Fruit fly (Drosophila melanogaster) whole organism, embryonic: Measurements from ENCODE around the gene CG12310.

Source experiments
- ATbp ChIP-seq: fragments of 200-800 bp; sonication (Bioruptor generic); optimal IDR thresholded peaks from 2 replicates; lab custom pipeline; 2017; ENCODE audit warnings: missing biosample characterization, mild to moderate bottlenecking, missing genetic modification characterization, missing genetic modification reagents
- Ada2b ChIP-seq: fragments of 200-800 bp; sonication (Bioruptor generic); IDR thresholded peaks from 2 replicates; pipeline ENCODE4 v1.3.6; 2022; ENCODE audit warnings: missing biosample characterization, missing genetic modification characterization
- CG10431 ChIP-seq: fragments of 200-800 bp; sonication (Bioruptor generic); optimal IDR thresholded peaks from 3 replicates; lab custom pipeline; 2018; ENCODE audit warnings: missing biosample characterization, mild to moderate bottlenecking, missing genetic modification characterization
- CG11504 ChIP-seq: fragments of 200-800 bp; sonication (Bioruptor generic); optimal IDR thresholded peaks from 3 replicates; lab custom pipeline; 2019; ENCODE audit warnings: missing biosample characterization, mild to moderate bottlenecking, missing genetic modification characterization, moderate library complexity
- CG12391 ChIP-seq: fragments of 200-800 bp; sonication (Bioruptor generic); optimal IDR thresholded peaks from 3 replicates; lab custom pipeline; 2018; ENCODE audit warnings: missing biosample characterization, mild to moderate bottlenecking, missing genetic modification characterization, moderate library complexity
- CG17359 ChIP-seq: fragments of 200-800 bp; sonication (Bioruptor generic); optimal IDR thresholded peaks from 3 replicates; lab custom pipeline; 2018; ENCODE audit warnings: missing biosample characterization, mild to moderate bottlenecking, missing genetic modification characterization, moderate library complexity
- CG17361 ChIP-seq: fragments of 200-800 bp; sonication (Bioruptor generic); IDR thresholded peaks from 3 replicates; pipeline ENCODE4 v1.3.6; 2022; ENCODE audit warnings: missing biosample characterization, missing genetic modification characterization
- CG18262 ChIP-seq: fragments of 200-800 bp; optimal IDR thresholded peaks from 3 replicates; lab custom pipeline; 2019; ENCODE audit warnings: missing biosample characterization, mild to moderate bottlenecking, missing genetic modification characterization, moderate library complexity
- CG2712 ChIP-seq: fragments of 200-800 bp; optimal IDR thresholded peaks from 3 replicates; lab custom pipeline; 2019; ENCODE audit warnings: missing biosample characterization, mild to moderate bottlenecking, missing genetic modification characterization, moderate library complexity
- CG2875 ChIP-seq: fragments of 200-800 bp; sonication (Bioruptor generic); optimal IDR thresholded peaks from 2 replicates; lab custom pipeline; 2017; ENCODE audit warnings: missing biosample characterization, mild to moderate bottlenecking, missing genetic modification characterization, missing genetic modification reagents
- CG30403 ChIP-seq: fragments of 200-800 bp; sonication (Bioruptor generic); optimal IDR thresholded peaks from 3 replicates; lab custom pipeline; 2016; ENCODE audit warnings: missing biosample characterization, missing genetic modification characterization
- CG32532 ChIP-seq: fragments of 200-800 bp; sonication (Bioruptor generic); IDR thresholded peaks from 2 replicates; pipeline ENCODE4 v1.3.6; 2022; ENCODE audit warnings: missing biosample characterization, missing genetic modification characterization
- CG32767 ChIP-seq: fragments of 200-800 bp; sonication (Bioruptor generic); IDR thresholded peaks from 2 replicates; pipeline ENCODE4 v1.3.6; 2022; ENCODE audit warnings: missing biosample characterization, missing genetic modification characterization
- CG32772 ChIP-seq: fragments of 200-800 bp; sonication (Bioruptor generic); IDR thresholded peaks from 2 replicates; pipeline ENCODE4 v1.3.6; 2022; ENCODE audit warnings: missing biosample characterization, missing genetic modification characterization
- CG6689 ChIP-seq: fragments of 200-800 bp; sonication (Bioruptor generic); IDR thresholded peaks from 2 replicates; pipeline ENCODE4 v1.3.6; 2022; ENCODE audit warnings: missing biosample characterization, missing genetic modification characterization
- CG7357 ChIP-seq: fragments of 200-800 bp; sonication (Bioruptor generic); IDR thresholded peaks from 3 replicates; pipeline ENCODE4 v1.3.6; 2022; ENCODE audit warnings: missing biosample characterization, missing genetic modification characterization
- CG8388 ChIP-seq: fragments of 200-800 bp; sonication (Bioruptor generic); optimal IDR thresholded peaks from 2 replicates; lab custom pipeline; 2019; ENCODE audit warnings: missing biosample characterization, mild to moderate bottlenecking, missing genetic modification characterization, moderate library complexity
- CG8944 ChIP-seq: fragments of 200-800 bp; sonication (Bioruptor generic); optimal IDR thresholded peaks from 3 replicates; lab custom pipeline; 2016; ENCODE audit warnings: missing biosample characterization, missing genetic modification characterization
- Drgx ChIP-seq: fragments of 200-800 bp; sonication (Bioruptor generic); IDR thresholded peaks from 2 replicates; pipeline ENCODE4 v1.3.6; 2022; ENCODE audit warnings: missing biosample characterization, missing genetic modification characterization
- H15 ChIP-seq: fragments of 200-800 bp; sonication (Bioruptor generic); IDR thresholded peaks from 3 replicates; pipeline ENCODE4 v1.3.6; 2022; ENCODE audit warnings: missing biosample characterization, missing genetic modification characterization
- Kr ChIP-seq: fragments of 200-800 bp; sonication (Bioruptor generic); optimal IDR thresholded peaks from 2 replicates; lab custom pipeline; 2017; ENCODE audit warnings: missing biosample characterization, mild to moderate bottlenecking, missing genetic modification characterization
- Mad ChIP-seq: fragments of 200-800 bp; sonication (Bioruptor generic); optimal IDR thresholded peaks from 2 replicates; lab custom pipeline; 2016; ENCODE audit warnings: missing biosample characterization, missing genetic modification characterization
- NFAT ChIP-seq: fragments of 200-800 bp; sonication (Bioruptor generic); IDR thresholded peaks from 2 replicates; pipeline ENCODE4 v1.3.6; 2022; ENCODE audit warnings: missing biosample characterization, missing genetic modification characterization
- Sox102F ChIP-seq: fragments of 200-800 bp; sonication (Bioruptor generic); optimal IDR thresholded peaks from 2 replicates; lab custom pipeline; 2018; ENCODE audit warnings: missing biosample characterization, mild to moderate bottlenecking, missing genetic modification characterization, moderate library complexity
- Ssrp ChIP-seq: fragments of 200-800 bp; sonication (Bioruptor generic); optimal IDR thresholded peaks from 2 replicates; lab custom pipeline; 2018; ENCODE audit warnings: missing biosample characterization, mild to moderate bottlenecking, missing genetic modification characterization, moderate library complexity
- Xrp1 ChIP-seq: fragments of 200-800 bp; sonication (Bioruptor generic); IDR thresholded peaks from 2 replicates; pipeline ENCODE4 v1.3.6; 2022; ENCODE audit warnings: missing biosample characterization, missing genetic modification characterization
- bowl ChIP-seq: fragments of 200-800 bp; sonication (Bioruptor generic); IDR thresholded peaks from 2 replicates; pipeline ENCODE4 v1.3.6; 2022; ENCODE audit warnings: missing biosample characterization, missing genetic modification characterization
- bsh ChIP-seq, 2 experiments: fragments of 200-800 bp; sonication (Bioruptor generic); optimal IDR thresholded peaks; 2 replicates each; lab custom pipeline; 2017 to 2018; ENCODE audit warnings: mild to moderate bottlenecking in 2 of 2, missing biosample characterization in 2 of 2, missing genetic modification characterization in 2 of 2, moderate library complexity in 1 of 2
- cato ChIP-seq: fragments of 200-800 bp; sonication (Bioruptor generic); optimal IDR thresholded peaks from 2 replicates; lab custom pipeline; 2016; ENCODE audit warnings: missing biosample characterization, missing genetic modification characterization, borderline replicate concordance
- chn ChIP-seq: fragments of 200-800 bp; sonication (Bioruptor generic); optimal IDR thresholded peaks from 2 replicates; lab custom pipeline; 2016; ENCODE audit warnings: missing biosample characterization, missing genetic modification characterization
- dmrt99B ChIP-seq: fragments of 200-800 bp; sonication (Bioruptor generic); optimal IDR thresholded peaks from 2 replicates; lab custom pipeline; 2018; ENCODE audit warnings: missing biosample characterization, mild to moderate bottlenecking, missing genetic modification characterization, moderate library complexity
- emc ChIP-seq: fragments of 200-800 bp; sonication (Bioruptor generic); optimal IDR thresholded peaks from 2 replicates; lab custom pipeline; 2016; ENCODE audit warnings: missing biosample characterization, missing genetic modification characterization
- ewg ChIP-seq: fragments of 200-800 bp; sonication (Bioruptor generic); optimal IDR thresholded peaks from 3 replicates; lab custom pipeline; 2017; ENCODE audit warnings: mild to moderate bottlenecking, missing biosample characterization, missing genetic modification reagents, missing genetic modification characterization
- gem ChIP-seq: fragments of 200-800 bp; sonication (Bioruptor generic); optimal IDR thresholded peaks from 2 replicates; lab custom pipeline; 2019; ENCODE audit warnings: missing biosample characterization, mild to moderate bottlenecking, missing genetic modification characterization, moderate library complexity
- her ChIP-seq: fragments of 200-800 bp; sonication (Bioruptor generic); optimal IDR thresholded peaks from 2 replicates; lab custom pipeline; 2016; ENCODE audit warnings: missing biosample characterization, missing genetic modification characterization
- hkb ChIP-seq, 2 experiments: fragments of 200-800 bp in 1 of 2; fragments of >200 bp in 1 of 2; sonication (Bioruptor generic) in 1 of 2; IDR thresholded peaks in 1 of 2; optimal IDR thresholded peaks in 1 of 2; 2 replicates each; pipeline versions ENCODE4 v1.3.6 to Lab custom; 2017 to 2022; ENCODE audit warnings: missing biosample characterization in 1 of 2, missing genetic modification characterization in 1 of 2
- hth ChIP-seq: fragments of >200 bp; optimal IDR thresholded peaks from 2 replicates; lab custom pipeline; 2017; ENCODE audit warnings: inconsistent platforms
- insv ChIP-seq, 2 experiments: fragments of 200-800 bp; sonication (Bioruptor generic); optimal IDR thresholded peaks; 3 replicates each; lab custom pipeline; 2016 to 2018; ENCODE audit warnings: missing biosample characterization in 2 of 2, missing genetic modification characterization in 2 of 2
- lbe ChIP-seq: fragments of 200-800 bp; sonication (Bioruptor generic); optimal IDR thresholded peaks from 2 replicates; lab custom pipeline; 2016; ENCODE audit warnings: missing biosample characterization, mild to moderate bottlenecking, missing genetic modification characterization
- lmd ChIP-seq: fragments of 200-800 bp; sonication (Bioruptor generic); IDR thresholded peaks from 2 replicates; pipeline ENCODE4 v1.3.6; 2022; ENCODE audit warnings: missing biosample characterization, missing genetic modification characterization
- pan ChIP-seq, 4 experiments: fragments of >200 bp in 3 of 4; fragments of 200-800 bp in 1 of 4; sonication (Bioruptor generic) in 1 of 4; optimal IDR thresholded peaks in 3 of 4; IDR thresholded peaks in 1 of 4; 2 replicates each; pipeline versions ENCODE4 v1.3.6 to Lab custom; 2017 to 2022; ENCODE audit warnings: missing biosample characterization in 2 of 4, missing genetic modification characterization in 2 of 4, mixed read lengths in 1 of 4
- phol ChIP-seq: fragments of 200-800 bp; sonication (Bioruptor generic); optimal IDR thresholded peaks from 3 replicates; lab custom pipeline; 2018; ENCODE audit warnings: missing biosample characterization, mild to moderate bottlenecking, missing genetic modification characterization, moderate library complexity
- row ChIP-seq: fragments of 200-800 bp; sonication (Bioruptor generic); IDR thresholded peaks from 3 replicates; pipeline ENCODE4 v1.3.6; 2022; ENCODE audit warnings: missing biosample characterization, missing genetic modification characterization
- sens ChIP-seq: fragments of 200-800 bp; sonication (Bioruptor generic); peaks from one replicate; lab custom pipeline; 2016; ENCODE audit warnings: missing biosample characterization, missing genetic modification characterization
- sqz ChIP-seq: fragments of 200-800 bp; sonication (Bioruptor generic); optimal IDR thresholded peaks from 3 replicates; lab custom pipeline; 2018; ENCODE audit warnings: missing biosample characterization, mild to moderate bottlenecking, missing genetic modification characterization
- tap ChIP-seq: fragments of 200-800 bp; optimal IDR thresholded peaks from 3 replicates; lab custom pipeline; 2019; ENCODE audit warnings: missing biosample characterization, mild to moderate bottlenecking, missing genetic modification characterization, moderate library complexity
- unpg ChIP-seq: fragments of 200-800 bp; sonication (Bioruptor generic); optimal IDR thresholded peaks from 3 replicates; lab custom pipeline; 2018; ENCODE audit warnings: missing biosample characterization, mild to moderate bottlenecking, missing genetic modification characterization, moderate library complexity
- vvl ChIP-seq: fragments of 200-800 bp; sonication (Bioruptor generic); IDR thresholded peaks from 2 replicates; pipeline ENCODE4 v1.3.6; 2022; ENCODE audit warnings: missing biosample characterization, missing genetic modification characterization
- wdn ChIP-seq: fragments of 200-800 bp; sonication (Bioruptor generic); IDR thresholded peaks from 2 replicates; pipeline ENCODE4 v1.3.6; 2022; ENCODE audit warnings: missing biosample characterization, missing genetic modification characterization
- z ChIP-seq: fragments of 200-800 bp; sonication (Bioruptor generic); IDR thresholded peaks from 3 replicates; pipeline ENCODE4 v1.3.6; 2022; ENCODE audit warnings: missing biosample characterization, missing genetic modification characterization

The CG12310 gene

DNA sequence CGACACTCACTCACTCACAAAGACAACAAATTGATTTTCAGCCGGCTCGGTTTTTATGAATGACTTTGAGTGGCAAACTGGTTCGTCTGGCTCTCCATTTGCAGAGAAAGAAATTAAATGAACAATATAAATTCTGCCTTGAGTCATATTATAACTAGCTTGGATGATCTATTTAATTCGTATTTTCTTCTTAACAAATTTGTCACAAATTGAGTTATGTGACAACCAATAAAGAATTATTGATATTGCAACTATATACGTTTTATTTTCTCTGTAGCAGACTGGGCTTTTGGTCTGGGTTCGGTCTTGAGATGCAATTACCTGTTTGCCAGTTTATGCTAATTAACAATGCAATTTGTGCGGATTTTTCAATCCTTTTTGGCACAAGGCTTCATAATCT is 43.8 kb downstream of the CG12310 start (continued):
- TF ChIP-seq gem (tag; lab: Kevin White, UChicago) (peak; percentile 65), CG32767 (GFP tag; lab: Robert Waterston, UW) (no peak), CG6689 (GFP tag; lab: Robert Waterston, UW) (no peak), CG12391 (tag; lab: Kevin White, UChicago) (peak; percentile 9), dmrt99B (peak; percentile 18), z (GFP tag; lab: Robert Waterston, UW) (0 out of 3 replicates have a peak, but pooled peaks have one; percentile 30), CG32772 (GFP tag; lab: Robert Waterston, UW) (peak; percentile 39; the same call in 1 of the 2 replicates), bsh (GFP tag; optimal IDR thresholded peaks at IDR 0.05; lab: Kevin White, UChicago) (peak; percentile 36 to 45), emc (GFP tag; lab: Kevin White, UChicago) (no peak), hkb (optimal IDR thresholded peaks at IDR 0.05; lab: Kevin White, UChicago) (no peak), hkb (GFP tag; IDR thresholded peaks at IDR 0.05; lab: Robert Waterston, UW) (0 out of 2 replicates have a peak, but pooled peaks have one; percentile 29), ewg (GFP tag; lab: Kevin White, UChicago) (no peak), CG8388 (GFP tag; lab: Kevin White, UChicago) (peak; percentile 49), CG7357 (GFP tag; lab: Robert Waterston, UW) (no peak), cato (GFP tag; lab: Kevin White, UChicago) (no peak), CG2712 (tag; lab: Kevin White, UChicago) (peak; percentile 19), Sox102F (peak; percentile 46), CG10431 (GFP tag; lab: Kevin White, UChicago) (no peak), CG8944 (GFP tag; lab: Kevin White, UChicago) (no peak), sqz (GFP tag; lab: Kevin White, UChicago) (no peak), CG18262 (peak; percentile 35), unpg (peak; percentile 48), row (GFP tag; lab: Robert Waterston, UW) (peak; percentile 36; the same call in 1 of the 3 replicates), CG17361 (GFP tag; lab: Robert Waterston, UW) (0 out of 3 replicates have a peak, but pooled peaks have one; percentile 30), lmd (GFP tag; lab: Robert Waterston, UW) (0 out of 2 replicates have a peak, but pooled peaks have one; percentile 17), phol (tag; lab: Kevin White, UChicago) (peak; percentile 15), NFAT (GFP tag; lab: Robert Waterston, UW) (no peak), sens (peak; percentile 30), Xrp1 (GFP tag; lab: Robert Waterston, UW) (peak; percentile 53; the same call in 1 of the 2 replicates), ATbp (peak; percentile 13), Drgx (GFP tag; lab: Robert Waterston, UW) (peak; percentile 92), wdn (GFP tag; lab: Robert Waterston, UW) (no peak), insv (GFP tag; optimal IDR thresholded peaks at IDR 0.05; lab: Kevin White, UChicago) (no peak), CG17359 (tag; lab: Kevin White, UChicago) (peak; percentile 7), hth (lab: Kevin White, UChicago) (no peak), Mad (GFP tag; lab: Kevin White, UChicago) (no peak), her (GFP tag; lab: Kevin White, UChicago) (no peak), lbe (no peak), CG30403 (peak; percentile 15), Ssrp (tag; lab: Kevin White, UChicago) (no peak), tap (tag; lab: Kevin White, UChicago) (no peak), Kr (GFP tag; lab: Kevin White, UChicago) (no peak), CG32532 (GFP tag; lab: Robert Waterston, UW) (no peak), CG2875 (GFP tag; lab: Kevin White, UChicago) (peak; percentile 4), vvl (GFP tag; lab: Robert Waterston, UW) (peak; percentile 27; the same call in 1 of the 2 replicates), pan (optimal IDR thresholded peaks at IDR 0.05; lab: Kevin White, UChicago) (no peak), pan (GFP tag; optimal IDR thresholded peaks at IDR 0.05 in 1 of 2, IDR thresholded peaks at IDR 0.05 in 1 of 2) (peak in 1 of 2 experiments; percentile 59), H15 (GFP tag; lab: Robert Waterston, UW) (no peak), Ada2b (no peak), CG11504 (tag; lab: Kevin White, UChicago) (peak; percentile 35), chn (GFP tag; lab: Kevin White, UChicago) (no peak), bowl (GFP tag; lab: Robert Waterston, UW) (no peak)
